Worm (Caenorhabditis elegans) whole organism, L4 larva: Measurements from ENCODE around the gene del-1.

Source experiments
- Y5F2A.4 ChIP-seq: fragments of 200-800 bp; sonication (Bioruptor generic); optimal IDR thresholded peaks from 2 replicates; lab custom pipeline; 2018; ENCODE audit warnings: mild to moderate bottlenecking, missing genetic modification characterization, missing compliant biosample characterization
- ama-1 ChIP-seq: fragments of 150-350 bp; optimal IDR thresholded peaks from 2 replicates; lab custom pipeline; 2014; ENCODE audit warnings: inconsistent platforms, mixed read lengths
- egl-43 ChIP-seq: fragments of 200-800 bp; sonication (Bioruptor generic); IDR thresholded peaks from 2 replicates; pipeline ENCODE4 v1.3.6; 2022; ENCODE audit warnings: missing genetic modification reagents, missing genetic modification characterization, missing compliant biosample characterization
- mxl-2 ChIP-seq: fragments of 200-800 bp; sonication (Bioruptor generic); conservative IDR thresholded peaks from 2 replicates; pipeline ENCODE4 v1.3.6; 2022; ENCODE audit warnings: missing genetic modification reagents, missing genetic modification characterization, missing compliant biosample characterization
- nhr-25 ChIP-seq: sonication (generic microtip); optimal IDR thresholded peaks from 2 replicates; lab custom pipeline; 2017; ENCODE audit warnings: missing genetic modification characterization, mild to moderate bottlenecking, missing compliant biosample characterization, antibody characterized with exemption, moderate library complexity, borderline replicate concordance; ENCODE audit not compliant: insufficient read depth
- nhr-76 ChIP-seq: fragments of 150-350 bp; optimal IDR thresholded peaks from 2 replicates; lab custom pipeline; 2014; ENCODE audit warnings: missing biosample characterization, missing genetic modification characterization
- pqm-1 ChIP-seq: sonication (generic microtip); optimal IDR thresholded peaks from 2 replicates; lab custom pipeline; 2017; ENCODE audit warnings: missing biosample characterization, missing genetic modification characterization
- zip-2 ChIP-seq: fragments of 150-350 bp; optimal IDR thresholded peaks from 2 replicates; lab custom pipeline; 2014; ENCODE audit warnings: missing biosample characterization, missing genetic modification characterization

DNA sequence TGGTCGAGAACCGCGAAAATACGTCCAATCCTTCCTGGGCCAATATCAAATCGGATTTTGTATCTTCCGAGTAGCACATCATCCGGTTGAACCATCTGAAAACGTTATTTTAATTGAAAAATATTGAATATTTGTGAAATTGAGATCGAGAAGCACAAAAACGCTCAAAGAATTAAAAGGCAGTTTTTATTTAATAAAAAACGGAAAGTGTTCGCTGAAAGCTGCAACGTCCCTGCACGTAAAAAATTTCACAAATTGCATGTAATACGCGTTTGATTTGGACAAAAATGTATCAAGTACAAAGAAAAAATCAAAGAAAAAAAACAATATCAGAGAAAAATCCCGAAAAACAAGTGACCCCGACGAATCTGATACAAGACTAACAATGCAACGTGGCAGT lies 15.8 kb upstream of the del-1 start, which contains the start of gene E02H4.6:
- no peak for TF ChIP-seq zip-2 (tag; lab: Kevin White, UChicago)
- no peak for TF ChIP-seq Y5F2A.4 (GFP tag; lab: Kevin White, UChicago)
- TF ChIP-seq nhr-76 (tag; lab: Kevin White, UChicago): no peak
- TF ChIP-seq egl-43 (GFP tag; lab: Robert Waterston, UW): no peak
- no peak for TF ChIP-seq mxl-2 (GFP tag; lab: Robert Waterston, UW)
- TF ChIP-seq nhr-25: no peak
- TF ChIP-seq ama-1: no peak
- TF ChIP-seq pqm-1: no peak
